Worm (Caenorhabditis elegans) whole organism, late embryonic: ENCODE data around the gene mca-2.

Experiments
- F13H6.1 ChIP-seq: sonication (generic microtip); optimal IDR thresholded peaks from 2 replicates; lab custom pipeline; 2016; ENCODE audit warnings: missing genetic modification characterization, missing compliant biosample characterization
- K02D7.2 ChIP-seq: sonication (generic microtip); optimal IDR thresholded peaks from 2 replicates; lab custom pipeline; 2017; ENCODE audit warnings: mild to moderate bottlenecking, missing genetic modification characterization, missing compliant biosample characterization
- T23F11.4 ChIP-seq: fragments of 200-800 bp; sonication (Bioruptor generic); optimal IDR thresholded peaks from 2 replicates; lab custom pipeline; 2018; ENCODE audit warnings: mild to moderate bottlenecking, missing genetic modification characterization, missing compliant biosample characterization
- Y22D7AL.16 ChIP-seq: sonication (generic microtip); optimal IDR thresholded peaks from 2 replicates; lab custom pipeline; 2016; ENCODE audit warnings: missing genetic modification characterization, missing compliant biosample characterization
- ceh-22 ChIP-seq: sonication (generic microtip); optimal IDR thresholded peaks from 2 replicates; lab custom pipeline; 2017; ENCODE audit warnings: missing biosample characterization, missing genetic modification characterization
- ceh-31 ChIP-seq: sonication (generic microtip); optimal IDR thresholded peaks from 2 replicates; lab custom pipeline; 2016; ENCODE audit warnings: missing genetic modification characterization, missing compliant biosample characterization
- ceh-34 ChIP-seq: sonication (generic microtip); optimal IDR thresholded peaks from 2 replicates; lab custom pipeline; 2016; ENCODE audit warnings: mild to moderate bottlenecking, missing genetic modification characterization, missing compliant biosample characterization
- ceh-45 ChIP-seq: fragments of 200-800 bp; sonication (Bioruptor generic); IDR thresholded peaks from 2 replicates; pipeline ENCODE4 v1.3.6; 2022; ENCODE audit warnings: missing genetic modification reagents, missing genetic modification characterization, missing compliant biosample characterization
- ceh-6 ChIP-seq: fragments of 200-800 bp; sonication (Bioruptor generic); optimal IDR thresholded peaks from 2 replicates; lab custom pipeline; 2018; ENCODE audit warnings: mild to moderate bottlenecking, missing genetic modification characterization, missing compliant biosample characterization
- che-1 ChIP-seq: sonication (generic microtip); optimal IDR thresholded peaks from 2 replicates; lab custom pipeline; 2016; ENCODE audit warnings: mild to moderate bottlenecking, missing genetic modification characterization, missing compliant biosample characterization
- elt-2 ChIP-seq: sonication (generic microtip); optimal IDR thresholded peaks from 2 replicates; lab custom pipeline; 2016; ENCODE audit warnings: missing genetic modification reagents, missing genetic modification characterization, missing compliant biosample characterization
- elt-4 ChIP-seq: sonication (generic microtip); optimal IDR thresholded peaks from 2 replicates; lab custom pipeline; 2016; ENCODE audit warnings: missing genetic modification characterization, missing compliant biosample characterization
- ets-4 ChIP-seq: sonication (generic microtip); optimal IDR thresholded peaks from 2 replicates; lab custom pipeline; 2016; ENCODE audit warnings: missing genetic modification characterization, missing compliant biosample characterization
- fax-1 ChIP-seq: sonication (generic microtip); optimal IDR thresholded peaks from 2 replicates; lab custom pipeline; 2016; ENCODE audit warnings: missing genotype, missing genetic modification characterization, missing compliant biosample characterization
- fkh-6 ChIP-seq: sonication (generic microtip); optimal IDR thresholded peaks from 2 replicates; lab custom pipeline; 2016; ENCODE audit warnings: missing genetic modification characterization, missing compliant biosample characterization
- gmeb-2 ChIP-seq: sonication (generic microtip); optimal IDR thresholded peaks from 2 replicates; lab custom pipeline; 2016; ENCODE audit warnings: missing genetic modification characterization, inconsistent platforms, missing compliant biosample characterization
- hlh-15 ChIP-seq: sonication (generic microtip); optimal IDR thresholded peaks from 2 replicates; lab custom pipeline; 2016; ENCODE audit warnings: missing genetic modification characterization, missing compliant biosample characterization
- hlh-30 ChIP-seq: sonication (generic microtip); optimal IDR thresholded peaks from 2 replicates; lab custom pipeline; 2017; ENCODE audit warnings: antibody characterized with exemption, missing genetic modification characterization, missing compliant biosample characterization; ENCODE audit not compliant: insufficient read depth
- hlh-6 ChIP-seq: sonication (generic microtip); optimal IDR thresholded peaks from 2 replicates; lab custom pipeline; 2016; ENCODE audit warnings: missing genotype, missing genetic modification characterization, missing compliant biosample characterization
- hlh-8 ChIP-seq: sonication (generic microtip); optimal IDR thresholded peaks from 2 replicates; lab custom pipeline; 2016; ENCODE audit warnings: missing genotype, missing genetic modification characterization, missing compliant biosample characterization
- lin-11 ChIP-seq: fragments of 200-800 bp; sonication (Bioruptor generic); optimal IDR thresholded peaks from 2 replicates; lab custom pipeline; 2018; ENCODE audit warnings: mild to moderate bottlenecking, missing genetic modification characterization, missing compliant biosample characterization
- mec-3 ChIP-seq: sonication (generic microtip); optimal IDR thresholded peaks from 2 replicates; lab custom pipeline; 2016; ENCODE audit warnings: borderline replicate concordance, missing genetic modification characterization, missing compliant biosample characterization
- nfya-1 ChIP-seq: sonication (generic microtip); optimal IDR thresholded peaks from 2 replicates; lab custom pipeline; 2017; ENCODE audit warnings: missing genetic modification characterization, mild to moderate bottlenecking, missing compliant biosample characterization, antibody characterized with exemption, moderate library complexity
- nhr-232 ChIP-seq: sonication (generic microtip); optimal IDR thresholded peaks from 2 replicates; lab custom pipeline; 2016; ENCODE audit warnings: missing genetic modification characterization, missing compliant biosample characterization
- npax-4 ChIP-seq: sonication (generic microtip); optimal IDR thresholded peaks from 2 replicates; lab custom pipeline; 2016; ENCODE audit warnings: missing genetic modification characterization, missing compliant biosample characterization
- pag-3 ChIP-seq: sonication (generic microtip); optimal IDR thresholded peaks from 2 replicates; lab custom pipeline; 2016; ENCODE audit warnings: missing compliant biosample characterization, missing genetic modification characterization, borderline replicate concordance
- pqm-1 ChIP-seq: sonication (generic microtip); optimal IDR thresholded peaks from 2 replicates; lab custom pipeline; 2016; ENCODE audit warnings: missing genetic modification characterization, missing compliant biosample characterization
- rnt-1 ChIP-seq: sonication (generic microtip); optimal IDR thresholded peaks from 2 replicates; lab custom pipeline; 2016; ENCODE audit warnings: missing genetic modification characterization, missing compliant biosample characterization
- sox-4 ChIP-seq: sonication (generic microtip); optimal IDR thresholded peaks from 2 replicates; lab custom pipeline; 2017; ENCODE audit warnings: mild to moderate bottlenecking, missing genetic modification characterization, inconsistent platforms, missing compliant biosample characterization
- tbx-2 ChIP-seq: sonication (generic microtip); optimal IDR thresholded peaks from 2 replicates; lab custom pipeline; 2016; ENCODE audit warnings: missing genetic modification characterization, missing compliant biosample characterization
- tbx-7 ChIP-seq: sonication (generic microtip); optimal IDR thresholded peaks from 2 replicates; lab custom pipeline; 2016; ENCODE audit warnings: missing genotype, missing genetic modification characterization, missing compliant biosample characterization
- unc-42 ChIP-seq: sonication (generic microtip); optimal IDR thresholded peaks from 2 replicates; lab custom pipeline; 2016; ENCODE audit warnings: missing genotype, missing genetic modification characterization, missing compliant biosample characterization
- unc-55 ChIP-seq: sonication (generic microtip); optimal IDR thresholded peaks from 2 replicates; lab custom pipeline; 2017; ENCODE audit warnings: missing biosample characterization, missing genetic modification reagents, missing genetic modification characterization
- unc-86 ChIP-seq: sonication (generic microtip); optimal IDR thresholded peaks from 2 replicates; lab custom pipeline; 2016; ENCODE audit warnings: missing genetic modification characterization, missing compliant biosample characterization

The mca-2 gene

DNA sequence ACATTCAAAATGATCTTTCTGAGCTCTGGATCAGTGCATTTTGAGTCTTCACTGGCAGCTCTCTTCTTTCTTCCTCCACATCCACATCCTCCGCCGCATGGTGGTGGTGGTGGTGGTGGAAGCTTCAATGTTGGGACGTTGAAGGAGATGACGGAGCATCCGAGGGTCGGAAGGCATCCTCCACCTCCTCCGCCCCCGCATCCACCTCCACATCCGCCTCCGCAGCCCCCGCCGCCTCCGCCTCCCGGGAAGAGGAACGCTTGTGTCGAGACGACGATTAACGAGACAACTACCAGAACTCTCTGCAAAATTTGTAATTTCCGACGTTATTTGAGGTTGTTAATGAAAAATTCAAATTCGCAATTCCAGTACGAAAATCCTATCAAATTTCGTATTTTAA lies 43.5 kb downstream of the mca-2 start:
- TF ChIP-seq mec-3 (tag; lab: Kevin White, UChicago) (no peak), hlh-6 (tag; lab: Kevin White, UChicago) (no peak), ceh-22 (tag; lab: Kevin White, UChicago) (no peak), npax-4 (tag; lab: Kevin White, UChicago) (no peak), fax-1 (tag; lab: Kevin White, UChicago) (no peak), K02D7.2 (tag; lab: Kevin White, UChicago) (no peak), unc-42 (tag; lab: Kevin White, UChicago) (no peak), nhr-232 (tag; lab: Kevin White, UChicago) (no peak), unc-55 (GFP tag; lab: Kevin White, UChicago) (no peak), pqm-1 (tag; lab: Kevin White, UChicago) (no peak)

DNA sequence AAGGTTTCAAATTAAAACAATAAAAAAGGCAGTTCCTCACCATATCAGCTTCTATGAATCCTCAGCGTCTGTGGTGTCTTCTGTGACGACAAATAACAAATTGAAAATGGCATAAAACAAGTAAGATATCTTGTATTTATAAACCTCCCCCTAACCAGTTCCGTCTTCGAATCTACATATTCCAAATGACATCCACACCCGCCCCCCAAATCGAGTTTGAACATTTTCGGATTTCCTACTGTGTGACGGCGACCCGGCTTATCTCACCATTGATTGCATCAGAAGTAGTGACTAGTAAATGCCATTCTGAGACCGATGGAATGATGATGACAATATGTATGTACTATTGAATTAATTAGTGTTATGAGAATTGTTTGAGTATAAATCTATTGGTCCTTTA lies 44.9 kb downstream of the mca-2 start, which contains the start of gene grl-20:
grl-20 (minus strand) TSS at position 101 of the 400 bp plus-strand sequence.
- TF ChIP-seq hlh-30 (no peak), ceh-22 (tag; lab: Kevin White, UChicago) (no peak), hlh-15 (tag; lab: Kevin White, UChicago) (no peak), gmeb-2 (tag; lab: Kevin White, UChicago) (no peak), ceh-34 (tag; lab: Kevin White, UChicago) (no peak)

DNA sequence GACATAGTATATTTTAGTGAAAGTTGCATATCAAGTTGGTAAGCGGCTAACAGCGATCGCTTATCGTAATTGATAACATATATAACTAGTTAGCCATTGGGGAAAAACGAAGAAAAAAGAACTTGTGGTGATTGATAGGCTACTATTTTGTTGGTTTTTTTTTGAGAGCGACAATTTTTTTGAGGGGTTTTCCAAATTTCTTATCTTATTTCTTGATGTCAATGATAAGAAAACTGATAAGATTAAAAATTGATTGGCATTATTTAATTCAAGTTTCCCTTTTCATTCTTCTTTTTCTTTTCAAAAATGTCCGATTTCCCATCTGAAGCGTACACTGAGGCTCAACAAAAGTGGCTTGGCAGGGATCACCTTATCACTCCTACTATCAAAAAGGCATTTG lies 46.9 kb downstream of the mca-2 start, which contains the start of gene prmt-6:
prmt-6 (plus strand) TSS at position 252 of the 400 bp plus-strand sequence.
- TF ChIP-seq elt-2 (tag; lab: Kevin White, UChicago) (peak; percentile 80), fax-1 (tag; lab: Kevin White, UChicago) (no peak), ceh-31 (tag; lab: Kevin White, UChicago) (no peak)

DNA sequence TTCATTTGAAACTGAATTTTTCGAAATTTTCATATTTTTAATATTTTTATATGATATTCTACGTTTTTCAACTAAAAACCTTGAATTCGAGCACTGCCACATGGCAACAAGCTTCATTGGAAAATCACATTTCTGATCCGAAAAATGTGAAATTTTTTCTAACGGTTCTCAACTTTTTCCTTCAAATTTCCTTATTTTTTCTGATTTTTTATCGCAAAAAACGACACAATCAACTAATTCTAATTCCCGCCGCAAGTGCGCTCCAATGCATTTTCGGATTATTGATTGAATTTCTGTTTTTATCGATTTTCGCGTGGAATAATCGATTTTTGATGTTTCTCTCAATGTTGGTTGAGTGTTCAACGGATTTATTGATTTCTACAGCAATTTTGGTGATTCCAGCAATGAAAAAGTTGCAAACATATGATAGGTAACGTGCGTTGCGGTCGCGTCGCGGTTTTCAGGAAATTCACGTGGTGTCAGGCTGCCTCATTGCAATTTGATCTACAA lies 49.7 kb downstream of the mca-2 start, which contains the start of gene C23H5.12:
C23H5.12 (plus strand) TSS at position 51 of the 510 bp plus-strand sequence.
- TF ChIP-seq pag-3 (tag; lab: Kevin White, UChicago) = no peak
- no peak for TF ChIP-seq nfya-1 (tag; lab: Kevin White, UChicago)
- no peak for TF ChIP-seq sox-4 (tag; lab: Kevin White, UChicago)
- no peak for TF ChIP-seq T23F11.4 (GFP tag; lab: Kevin White, UChicago)
- no peak for TF ChIP-seq rnt-1
- no peak for TF ChIP-seq K02D7.2 (tag; lab: Kevin White, UChicago)
- no peak for TF ChIP-seq unc-86 (tag; lab: Kevin White, UChicago)
- no peak for TF ChIP-seq lin-11 (tag; lab: Kevin White, UChicago)
- no peak for TF ChIP-seq ceh-6 (GFP tag; lab: Kevin White, UChicago)
- no peak for TF ChIP-seq F13H6.1 (tag; lab: Kevin White, UChicago)

DNA sequence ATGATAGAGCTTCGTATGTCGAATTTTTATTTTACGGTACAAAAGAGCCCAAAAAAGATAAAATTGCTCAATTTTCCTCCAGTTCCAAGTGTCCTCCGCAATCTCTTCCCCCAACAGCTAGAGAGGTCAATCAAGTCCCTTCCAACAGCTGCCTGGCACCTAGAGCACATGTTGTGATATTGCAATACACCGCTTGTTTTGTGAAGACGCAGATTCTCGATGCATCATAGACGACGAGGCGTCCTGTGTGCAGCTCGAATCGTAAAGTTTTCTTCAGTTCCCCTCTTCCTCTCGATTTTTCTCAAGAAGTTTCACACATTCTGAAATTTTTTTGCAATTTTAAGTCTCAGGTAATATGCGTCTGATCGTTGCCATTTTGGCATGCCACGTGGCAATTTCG lies 52.8 kb downstream of the mca-2 start, which contains the start of gene test-1:
test-1 (plus strand) TSS at position 345 of the 400 bp plus-strand sequence.
- peak; percentile 18 for TF ChIP-seq unc-55 (GFP tag; lab: Kevin White, UChicago)
- peak; percentile 43 for TF ChIP-seq hlh-8 (tag; lab: Kevin White, UChicago)
- TF ChIP-seq unc-86 (tag; lab: Kevin White, UChicago) = no peak

DNA sequence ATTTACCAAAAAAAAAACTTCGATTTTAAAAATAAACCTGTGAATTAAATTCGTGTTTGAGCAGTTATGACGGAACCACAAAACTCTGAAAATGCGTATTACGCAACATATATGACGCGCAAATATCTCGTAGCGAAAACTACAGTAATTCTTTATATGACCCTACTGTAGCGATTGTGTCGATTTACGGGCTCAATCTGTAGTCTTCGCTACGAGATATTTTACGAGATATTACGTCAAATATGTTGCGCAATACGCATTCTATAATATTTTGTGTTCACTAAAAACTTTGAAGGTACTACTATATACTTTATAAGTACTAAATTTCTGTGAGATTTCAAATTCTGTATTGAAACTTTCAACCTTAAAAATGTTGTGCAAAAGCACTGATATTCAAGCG lies 53.6 kb downstream of the mca-2 start:
- no peak for TF ChIP-seq che-1
- TF ChIP-seq fax-1 (tag; lab: Kevin White, UChicago) = no peak
- no peak for TF ChIP-seq elt-4 (tag; lab: Kevin White, UChicago)
- no peak for TF ChIP-seq tbx-7 (tag; lab: Kevin White, UChicago)
- no peak for TF ChIP-seq sox-4 (tag; lab: Kevin White, UChicago)
- TF ChIP-seq rnt-1 = no peak
- TF ChIP-seq unc-55 (GFP tag; lab: Kevin White, UChicago) = no peak
- no peak for TF ChIP-seq hlh-30
- no peak for TF ChIP-seq Y22D7AL.16
- no peak for TF ChIP-seq fkh-6
- no peak for TF ChIP-seq tbx-2
- no peak for TF ChIP-seq ceh-45 (GFP tag; lab: Robert Waterston, UW)
- no peak for TF ChIP-seq mec-3 (tag; lab: Kevin White, UChicago)
- TF ChIP-seq F13H6.1 (tag; lab: Kevin White, UChicago) = no peak
- TF ChIP-seq hlh-15 (tag; lab: Kevin White, UChicago) = no peak
- TF ChIP-seq ets-4 (tag; lab: Kevin White, UChicago) = no peak
